Worm (Caenorhabditis elegans) whole organism, L4/young adult: ENCODE results near the gene lgc-58.

ENCODE experiments used
- W03F9.2 ChIP-seq: fragments of 150-350 bp; optimal IDR thresholded peaks from 2 replicates; lab custom pipeline; 2014; ENCODE audit warnings: missing biosample characterization, missing genetic modification characterization
- dao-5 ChIP-seq: sonication (generic microtip); optimal IDR thresholded peaks from 2 replicates; lab custom pipeline; 2016; ENCODE audit warnings: missing genotype, missing genetic modification characterization, moderate library complexity, missing compliant biosample characterization
- him-1 ChIP-seq: sonication (generic microtip); optimal IDR thresholded peaks from 2 replicates; lab custom pipeline; 2016; ENCODE audit warnings: missing genotype, missing genetic modification reagents, missing genetic modification characterization, missing compliant biosample characterization

lgc-58 gene

DNA sequence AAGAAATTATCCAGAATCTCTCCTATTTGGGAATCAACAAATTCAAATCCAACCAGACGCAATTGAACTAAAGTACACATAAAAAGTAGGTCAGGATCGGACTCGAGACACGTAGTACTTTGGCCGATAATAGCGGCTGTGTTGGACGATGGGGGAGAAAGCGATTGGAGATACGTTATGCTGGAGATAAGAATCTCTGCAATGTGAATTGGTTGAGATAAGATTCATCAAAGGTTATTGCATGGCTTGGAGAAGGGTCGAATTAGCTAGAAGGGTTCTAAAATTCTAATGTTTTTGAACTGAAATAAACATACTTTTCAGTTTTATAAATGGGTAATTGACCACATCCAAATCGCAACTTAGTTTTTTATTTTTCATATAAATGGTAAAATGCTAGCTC lies 17.2 kb downstream of the lgc-58 start:
- TF ChIP-seq dao-5 (no peak), W03F9.2 (tag; lab: Kevin White, UChicago) (no peak), him-1 (tag; lab: Kevin White, UChicago) (no peak)

ce11 chrX:6093046-6093445 lies 17.7 kb downstream of the lgc-58 start, which contains the start of gene C15H9.5:
C15H9.5 (plus strand) TSS chrX:6093300.
- TF ChIP-seq him-1 (tag; lab: Kevin White, UChicago) (no peak), W03F9.2 (tag; lab: Kevin White, UChicago) (no peak)

DNA sequence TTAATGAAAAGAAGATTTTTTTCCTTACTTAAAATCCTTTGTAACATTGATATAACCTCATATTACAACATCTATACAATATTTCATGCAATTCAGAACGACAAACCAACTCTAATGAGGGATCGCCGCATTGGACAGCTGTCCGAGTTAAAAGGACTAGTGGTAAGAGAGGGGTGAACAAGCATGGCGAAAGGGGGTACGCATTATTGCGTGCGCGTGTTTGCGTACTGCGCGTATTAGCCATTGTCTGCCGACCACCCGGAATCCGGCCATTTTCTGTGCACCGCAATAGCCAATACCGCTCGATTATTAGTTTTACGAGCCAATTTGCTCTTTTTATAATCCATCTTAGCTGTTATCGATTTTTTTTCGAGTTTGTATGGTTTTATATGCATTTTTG lies 22.2 kb downstream of the lgc-58 start, which contains the start of gene C15H9.4:
Gene C15H9.4 (plus strand): TSS at position 93 of the 400 bp plus-strand sequence.
- TF ChIP-seq W03F9.2 (tag; lab: Kevin White, UChicago), result no peak

ce11 chrX:6098420-6098819 lies 23.1 kb downstream of the lgc-58 start:
- TF ChIP-seq dao-5 (no peak), W03F9.2 (tag; lab: Kevin White, UChicago) (no peak), him-1 (tag; lab: Kevin White, UChicago) (no peak)

- no peak for TF ChIP-seq him-1 (tag; lab: Kevin White, UChicago)
- no peak for TF ChIP-seq dao-5
- TF ChIP-seq W03F9.2 (tag; lab: Kevin White, UChicago), result no peak
Measured at ce11 chrX:6100395-6101099, 25.2 kb downstream of the lgc-58 start.

DNA sequence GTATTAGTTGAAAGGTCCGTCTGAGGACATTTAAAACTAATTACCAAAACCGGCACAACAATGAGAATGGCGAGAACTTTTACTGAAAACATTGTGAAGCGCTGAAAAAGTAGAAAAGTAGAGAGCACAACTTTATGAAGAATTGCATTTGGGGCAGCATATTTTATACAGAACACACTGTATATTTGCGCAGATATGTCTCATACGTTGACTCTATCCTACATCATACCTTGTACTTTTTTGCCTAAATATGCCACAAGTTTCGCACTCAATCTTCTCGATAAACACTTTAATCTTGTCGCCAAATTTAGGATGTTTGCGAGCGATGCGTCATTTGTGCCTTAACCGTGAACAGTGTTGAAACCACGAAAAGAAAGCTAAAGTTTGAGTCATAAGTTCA lies 28.0 kb downstream of the lgc-58 start, which contains the start of gene C15H9.11:
Gene C15H9.11 (minus strand): TSS at position 101 of the 400 bp plus-strand sequence.
- no peak for TF ChIP-seq him-1 (tag; lab: Kevin White, UChicago)
- no peak for TF ChIP-seq W03F9.2 (tag; lab: Kevin White, UChicago)
- no peak for TF ChIP-seq dao-5

DNA sequence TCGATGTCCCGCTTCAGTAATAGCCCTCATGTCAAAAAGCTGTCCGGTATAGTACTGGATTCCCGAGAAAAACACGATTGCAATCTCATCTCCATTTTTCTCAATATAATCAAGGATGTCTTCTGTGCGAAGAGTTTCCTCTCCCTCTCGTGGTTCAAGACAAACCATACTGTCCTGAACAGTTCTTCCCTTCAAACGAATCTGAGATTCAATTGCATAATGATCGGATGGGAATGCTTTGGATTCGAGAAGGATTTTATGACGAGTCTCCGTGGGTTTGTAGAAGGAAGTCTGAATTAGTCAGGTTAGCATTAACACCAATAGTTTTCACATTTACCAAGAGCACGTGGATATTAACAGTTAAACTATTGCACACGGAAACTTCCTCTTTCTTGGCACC lies 32.7 kb downstream of the lgc-58 start:
- TF ChIP-seq dao-5 (no peak), W03F9.2 (tag; lab: Kevin White, UChicago) (no peak), him-1 (tag; lab: Kevin White, UChicago) (no peak)

DNA sequence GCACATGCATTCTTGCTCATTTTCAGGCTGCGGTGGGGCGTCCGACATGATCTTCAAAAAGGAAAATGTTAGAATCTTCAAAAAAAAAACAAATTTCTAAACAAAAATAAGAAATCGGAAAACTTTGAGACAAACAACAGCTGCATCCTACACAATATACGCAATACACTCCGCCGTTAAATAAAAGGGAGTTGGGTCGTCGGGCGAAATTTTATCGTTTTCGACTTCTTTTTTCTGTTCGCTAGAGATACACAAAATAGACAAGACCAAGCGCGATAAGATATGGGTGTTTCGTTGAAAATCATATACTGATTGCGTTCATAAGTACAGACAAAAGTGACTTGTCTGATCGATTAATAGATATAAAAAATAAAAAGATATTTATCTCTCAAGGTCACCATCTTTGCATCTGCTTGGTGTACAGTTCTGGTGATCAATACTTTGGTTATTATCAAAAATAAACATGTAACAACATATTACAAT lies 34.0 kb downstream of the lgc-58 start, which contains the start of gene kynu-1:
Gene kynu-1 (minus strand): TSS at position 51 of the 483 bp plus-strand sequence.
- TF ChIP-seq W03F9.2 (tag; lab: Kevin White, UChicago) (no peak), him-1 (tag; lab: Kevin White, UChicago) (no peak), dao-5 (no peak)

- TF ChIP-seq him-1 (tag; lab: Kevin White, UChicago), result no peak
- no peak for TF ChIP-seq W03F9.2 (tag; lab: Kevin White, UChicago)
- no peak for TF ChIP-seq dao-5
Measured at ce11 chrX:6112817-6113216, 37.5 kb downstream of the lgc-58 start, which contains the start of gene prx-3. prx-3 (minus strand) TSS chrX:6112917.

- TF ChIP-seq W03F9.2 (tag; lab: Kevin White, UChicago) (no peak), dao-5 (no peak), him-1 (tag; lab: Kevin White, UChicago) (no peak)
Measured at ce11 chrX:6115502-6115901, 40.2 kb downstream of the lgc-58 start, which contains the start of gene C15H9.3. C15H9.3 (plus strand) TSS chrX:6115802.

ce11 chrX:6118086-6118825 lies 42.9 kb downstream of the lgc-58 start, which contains the start of gene C15H9.2:
C15H9.2 (plus strand) TSS chrX:6118526.
- TF ChIP-seq him-1 (tag; lab: Kevin White, UChicago), result no peak
- TF ChIP-seq dao-5, result no peak
- TF ChIP-seq W03F9.2 (tag; lab: Kevin White, UChicago), result no peak

ce11 chrX:6121279-6121678 lies 46.0 kb downstream of the lgc-58 start:
- no peak for TF ChIP-seq W03F9.2 (tag; lab: Kevin White, UChicago)

DNA sequence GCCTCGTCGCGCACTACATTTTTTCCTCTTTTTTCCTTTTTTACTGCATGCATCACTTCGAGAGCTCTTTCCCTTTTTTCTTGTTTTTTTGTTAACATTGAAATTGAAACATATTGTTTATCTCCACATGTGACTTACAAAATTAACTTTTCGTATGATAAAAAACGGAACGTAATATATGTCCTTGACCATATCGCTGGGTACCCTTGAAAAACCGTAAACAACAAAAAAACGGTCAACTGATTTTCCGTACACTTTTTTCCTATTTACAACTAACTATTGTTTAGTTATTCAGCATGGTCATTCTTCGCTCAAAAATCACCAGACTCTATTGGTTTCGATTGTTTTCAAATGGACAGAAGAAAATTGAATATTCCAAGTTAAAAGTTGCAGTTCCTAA lies 46.7 kb downstream of the lgc-58 start, which contains the start of gene nnt-1:
Gene nnt-1 (plus strand): TSS at position 286 of the 400 bp plus-strand sequence.
- TF ChIP-seq him-1 (tag; lab: Kevin White, UChicago) (no peak), dao-5 (no peak), W03F9.2 (tag; lab: Kevin White, UChicago) (no peak)

ce11 chrX:6128225-6128686 lies 52.9 kb downstream of the lgc-58 start, which contains the start of gene C15H9.9:
C15H9.9 (minus strand) TSS chrX:6128275.
- peak; percentile 54 for TF ChIP-seq him-1 (tag; lab: Kevin White, UChicago)
- TF ChIP-seq dao-5, result no peak
- TF ChIP-seq W03F9.2 (tag; lab: Kevin White, UChicago), result no peak
